Worm (Caenorhabditis elegans) whole organism, L2 larva: ENCODE results near the gene K11D12.13.
A peak's percentile ranks its signal among the peaks of the same experiment; 100 is the strongest.

Experiments used
- C34F6.9 ChIP-seq: fragments of 150-350 bp; optimal IDR thresholded peaks from 2 replicates; lab custom pipeline; 2014; ENCODE audit warnings: missing biosample characterization, missing genetic modification characterization
- F13H6.1 ChIP-seq: sonication (generic microtip); optimal IDR thresholded peaks from 2 replicates; lab custom pipeline; 2016; ENCODE audit warnings: missing genetic modification characterization, missing compliant biosample characterization
- ZK546.5 ChIP-seq: sonication (generic microtip); optimal IDR thresholded peaks from 2 replicates; lab custom pipeline; 2017; ENCODE audit warnings: missing biosample characterization, missing genetic modification characterization
- alr-1 ChIP-seq: fragments of 150-350 bp; optimal IDR thresholded peaks from 2 replicates; lab custom pipeline; 2014; ENCODE audit warnings: missing biosample characterization, missing genetic modification characterization
- ama-1 ChIP-seq: fragments of 150-350 bp; optimal IDR thresholded peaks from 2 replicates; lab custom pipeline; 2018; ENCODE audit warnings: inconsistent platforms
- ceh-82 ChIP-seq: fragments of 150-350 bp; optimal IDR thresholded peaks from 2 replicates; lab custom pipeline; 2014; ENCODE audit warnings: missing biosample characterization, missing genetic modification characterization
- crh-2 ChIP-seq: sonication (generic microtip); optimal IDR thresholded peaks from 2 replicates; lab custom pipeline; 2017; ENCODE audit warnings: missing biosample characterization, missing genetic modification characterization
- egl-27 ChIP-seq: sonication (generic microtip); optimal IDR thresholded peaks from 3 replicates; lab custom pipeline; 2017; ENCODE audit warnings: missing biosample characterization, missing genetic modification reagents, missing genetic modification characterization
- elt-1 ChIP-seq: fragments of 150-350 bp; optimal IDR thresholded peaks from 2 replicates; lab custom pipeline; 2014; ENCODE audit warnings: missing biosample characterization, missing genetic modification characterization
- elt-3 ChIP-seq: sonication (generic microtip); optimal IDR thresholded peaks from 2 replicates; lab custom pipeline; 2017; ENCODE audit warnings: missing biosample characterization, missing genetic modification characterization
- fos-1 ChIP-seq: fragments of 150-350 bp; optimal IDR thresholded peaks from 2 replicates; lab custom pipeline; 2014; ENCODE audit warnings: missing biosample characterization, missing genetic modification characterization
- lin-11 ChIP-seq: fragments of 150-350 bp; sonication (generic microtip); optimal IDR thresholded peaks from 2 replicates; lab custom pipeline; 2014; ENCODE audit warnings: missing biosample characterization, missing genetic modification characterization, inconsistent platforms, mixed read lengths
- lin-13 ChIP-seq: fragments of 150-350 bp; optimal IDR thresholded peaks from 2 replicates; lab custom pipeline; 2014; ENCODE audit warnings: missing biosample characterization, missing genetic modification reagents, missing genetic modification characterization
- lsy-2 ChIP-seq, 2 experiments: fragments of 150-350 bp in 1 of 2; sonication (generic microtip) in 1 of 2; optimal IDR thresholded peaks; 2 replicates each; lab custom pipeline; 2014 to 2017; ENCODE audit warnings: missing biosample characterization in 2 of 2, missing genetic modification characterization in 2 of 2
- mbf-1 ChIP-seq: sonication (generic microtip); optimal IDR thresholded peaks from 2 replicates; lab custom pipeline; 2017; ENCODE audit warnings: missing biosample characterization, missing genetic modification characterization
- mdl-1 ChIP-seq, 2 experiments: fragments of 150-350 bp in 1 of 2; sonication (generic microtip) in 1 of 2; optimal IDR thresholded peaks; 2 replicates each; lab custom pipeline; 2017; ENCODE audit warnings: missing biosample characterization in 2 of 2, missing genetic modification characterization in 2 of 2
- nhr-10 ChIP-seq: sonication (generic microtip); optimal IDR thresholded peaks from 2 replicates; lab custom pipeline; 2017; ENCODE audit warnings: missing biosample characterization, missing genetic modification characterization
- nhr-11 ChIP-seq: fragments of 150-350 bp; optimal IDR thresholded peaks from 2 replicates; lab custom pipeline; 2014; ENCODE audit warnings: missing biosample characterization, missing genetic modification characterization
- nhr-12 ChIP-seq: fragments of 150-350 bp; optimal IDR thresholded peaks from 2 replicates; lab custom pipeline; 2014; ENCODE audit warnings: missing biosample characterization, missing genetic modification characterization
- nhr-129 ChIP-seq: fragments of 150-350 bp; optimal IDR thresholded peaks from 2 replicates; lab custom pipeline; 2014; ENCODE audit warnings: missing biosample characterization, missing genetic modification characterization
- nhr-21 ChIP-seq: fragments of 150-350 bp; optimal IDR thresholded peaks from 2 replicates; lab custom pipeline; 2014; ENCODE audit warnings: missing biosample characterization, missing genetic modification characterization
- nhr-237 ChIP-seq: fragments of 150-350 bp; optimal IDR thresholded peaks from 2 replicates; lab custom pipeline; 2014; ENCODE audit warnings: missing biosample characterization, missing genetic modification characterization
- nhr-25 ChIP-seq: fragments of 150-350 bp; sonication (generic microtip); optimal IDR thresholded peaks from 3 replicates; lab custom pipeline; 2014; ENCODE audit warnings: missing biosample characterization, missing genetic modification characterization
- nhr-77 ChIP-seq: fragments of 150-350 bp; optimal IDR thresholded peaks from 2 replicates; lab custom pipeline; 2014; ENCODE audit warnings: missing biosample characterization, missing genetic modification characterization
- peb-1 ChIP-seq: fragments of 150-350 bp; optimal IDR thresholded peaks from 2 replicates; lab custom pipeline; 2014; ENCODE audit warnings: missing biosample characterization, missing genetic modification characterization
- sem-4 ChIP-seq: fragments of 150-350 bp; optimal IDR thresholded peaks from 2 replicates; lab custom pipeline; 2014; ENCODE audit warnings: missing biosample characterization, missing genetic modification reagents, missing genetic modification characterization
- sma-9 ChIP-seq, 2 experiments: fragments of 150-350 bp in 1 of 2; sonication (generic microtip) in 1 of 2; optimal IDR thresholded peaks; 2 replicates each; lab custom pipeline; 2014 to 2016; ENCODE audit warnings: missing genetic modification characterization in 2 of 2, mild to moderate bottlenecking in 1 of 2, missing biosample characterization in 1 of 2, missing compliant biosample characterization in 1 of 2, missing genetic modification reagents in 1 of 2, moderate library complexity in 1 of 2
- snpc-4 ChIP-seq: fragments of 150-350 bp; optimal IDR thresholded peaks from 2 replicates; lab custom pipeline; 2014; ENCODE audit warnings: missing biosample characterization, missing genetic modification characterization
- unc-39 ChIP-seq: fragments of 150-350 bp; optimal IDR thresholded peaks from 2 replicates; lab custom pipeline; 2014; ENCODE audit warnings: missing biosample characterization, missing genetic modification characterization
- unc-55 ChIP-seq: fragments of 150-350 bp; sonication (generic microtip); optimal IDR thresholded peaks from 3 replicates; lab custom pipeline; 2014; ENCODE audit warnings: missing biosample characterization, missing genetic modification reagents, missing genetic modification characterization
- zag-1 ChIP-seq: fragments of 150-350 bp; optimal IDR thresholded peaks from 2 replicates; lab custom pipeline; 2014; ENCODE audit warnings: missing biosample characterization, missing genetic modification characterization
- ztf-11 ChIP-seq: sonication (generic microtip); optimal IDR thresholded peaks from 2 replicates; lab custom pipeline; 2017; ENCODE audit warnings: missing biosample characterization, missing genetic modification characterization
- ztf-4 ChIP-seq: fragments of 150-350 bp; optimal IDR thresholded peaks from 2 replicates; lab custom pipeline; 2014; ENCODE audit warnings: missing biosample characterization, missing genetic modification characterization

K11D12.13 gene

DNA sequence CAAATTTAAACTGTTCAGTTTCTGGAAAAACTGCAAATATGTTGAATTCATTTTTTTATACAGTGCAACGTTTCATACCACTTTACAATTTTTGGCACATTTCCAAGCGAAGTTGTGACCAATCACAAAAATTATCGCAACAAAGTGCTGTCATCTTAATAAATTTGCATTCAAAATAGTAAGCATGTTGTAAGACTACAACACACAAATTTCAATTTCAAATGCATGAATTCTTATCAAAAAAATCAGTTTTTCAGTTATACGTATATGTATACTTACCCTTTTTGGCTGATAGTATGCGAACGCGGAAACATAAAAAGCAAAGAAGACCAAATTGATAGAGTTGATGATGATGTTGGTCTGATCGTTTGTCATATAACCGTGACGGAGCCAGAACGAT is 3.0 kb upstream of the K11D12.13 start:
- TF ChIP-seq sma-9 (GFP tag; optimal IDR thresholded peaks at IDR 0.05; lab: Kevin White, UChicago) (peak; percentile 29), sma-9 (tag; optimal IDR thresholded peaks at IDR 0.05; lab: Kevin White, UChicago) (no peak), crh-2 (tag; lab: Kevin White, UChicago) (peak; percentile 44), F13H6.1 (tag; lab: Kevin White, UChicago) (peak; percentile 13), fos-1 (peak; percentile 97), ZK546.5 (no peak), zag-1 (tag; lab: Kevin White, UChicago) (no peak)
- TF ChIP-seq, all 48 proteins: peak for 4

DNA sequence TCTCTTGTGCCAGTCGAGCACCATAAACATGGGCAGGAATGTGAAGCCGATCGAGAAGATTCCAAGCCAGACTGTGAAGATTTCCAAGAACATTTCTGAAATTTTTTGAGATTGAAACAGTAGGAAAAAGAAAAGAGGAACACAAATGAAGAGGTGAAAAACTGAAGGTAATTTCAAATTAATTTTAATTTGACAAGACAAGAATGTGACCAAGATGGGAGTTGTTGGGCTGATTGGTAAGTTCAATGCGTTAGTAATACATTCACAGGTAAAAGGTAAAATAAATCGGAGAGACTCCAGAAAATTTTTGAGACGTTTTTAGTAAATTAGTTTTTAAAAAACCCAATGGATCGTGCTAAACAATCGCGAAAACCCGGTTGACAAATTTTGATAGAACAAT is 2.5 kb upstream of the K11D12.13 start, which contains the start of gene swt-7:
Gene swt-7, minus strand, starts transcription at position 101 of the 400 bp plus-strand sequence.
- TF ChIP-seq mbf-1 (tag; lab: Kevin White, UChicago) (no peak), nhr-12 (tag; lab: Kevin White, UChicago) (no peak), C34F6.9 (no peak), unc-39 (tag; lab: Kevin White, UChicago) (no peak), mdl-1 (tag; optimal IDR thresholded peaks at IDR 0.05; lab: Kevin White, UChicago) (no peak), nhr-25 (no peak), nhr-77 (tag; lab: Kevin White, UChicago) (no peak), sem-4 (no peak), fos-1 (no peak), nhr-11 (no peak), elt-3 (tag; lab: Kevin White, UChicago) (no peak), nhr-21 (tag; lab: Kevin White, UChicago) (no peak), egl-27 (tag; lab: Kevin White, UChicago) (no peak), crh-2 (tag; lab: Kevin White, UChicago) (no peak), lin-13 (GFP tag; lab: Kevin White, UChicago) (no peak), lin-11 (tag; lab: Kevin White, UChicago) (no peak), ztf-11 (tag; lab: Kevin White, UChicago) (no peak)
- TF ChIP-seq, all 48 proteins: peak for 0

DNA sequence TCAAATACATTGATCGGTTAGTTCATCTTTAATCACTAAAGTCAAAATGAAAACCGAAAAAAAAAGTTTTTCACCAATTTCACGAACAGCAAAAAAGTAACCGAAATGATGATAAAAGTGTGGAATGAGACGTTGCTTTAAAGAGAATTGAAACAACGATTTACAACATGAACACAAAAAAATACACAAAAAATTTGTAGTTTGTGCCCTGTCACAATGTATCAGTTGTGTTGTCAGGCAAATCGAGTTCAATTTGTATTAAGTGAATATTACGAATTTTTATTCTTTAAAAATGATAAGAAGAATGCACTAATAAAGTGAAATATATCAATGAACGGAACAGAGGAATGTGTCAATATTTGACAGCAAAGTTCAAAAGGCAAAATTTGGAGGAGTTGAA is 1.4 kb upstream of the K11D12.13 start:
- TF ChIP-seq unc-55 (no peak), alr-1 (tag; lab: Kevin White, UChicago) (no peak), snpc-4 (tag; lab: Kevin White, UChicago) (no peak), nhr-237 (tag; lab: Kevin White, UChicago) (no peak), nhr-11 (no peak), crh-2 (tag; lab: Kevin White, UChicago) (no peak), mdl-1 (tag; optimal IDR thresholded peaks at IDR 0.05; lab: Kevin White, UChicago) (no peak), ama-1 (lab: Kevin White, UChicago) (no peak), egl-27 (tag; lab: Kevin White, UChicago) (no peak), sem-4 (no peak), F13H6.1 (tag; lab: Kevin White, UChicago) (no peak), lsy-2 (tag; optimal IDR thresholded peaks at IDR 0.05; lab: Kevin White, UChicago) (no peak), lin-11 (tag; lab: Kevin White, UChicago) (no peak), ztf-4 (no peak), nhr-129 (no peak)

DNA sequence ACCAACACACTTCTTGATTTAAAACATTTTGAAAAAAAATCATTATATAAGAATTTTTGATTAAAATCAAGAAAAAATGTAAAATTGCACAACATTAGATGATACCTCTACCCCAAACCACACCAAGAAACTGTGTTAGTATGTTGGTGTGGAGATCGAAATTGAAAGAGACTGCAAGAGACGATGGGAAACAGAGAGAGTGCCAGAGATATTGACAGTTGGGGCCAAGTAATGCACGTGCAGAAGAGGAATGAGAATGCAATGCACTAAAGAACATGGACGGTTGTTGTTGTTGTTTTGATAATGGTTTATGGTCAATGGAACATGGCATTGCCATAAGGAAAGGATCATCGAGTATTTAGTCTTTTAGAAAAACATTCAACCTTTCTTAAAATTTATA is 1.0 kb upstream of the K11D12.13 start:
- TF ChIP-seq sma-9 (GFP tag; optimal IDR thresholded peaks at IDR 0.05; lab: Kevin White, UChicago) = peak; percentile 66
- no peak for TF ChIP-seq sma-9 (tag; optimal IDR thresholded peaks at IDR 0.05; lab: Kevin White, UChicago)
- TF ChIP-seq nhr-77 (tag; lab: Kevin White, UChicago) = no peak
- TF ChIP-seq lsy-2 (tag; optimal IDR thresholded peaks at IDR 0.05; lab: Kevin White, UChicago) = no peak
- peak; percentile 53 to 62 for TF ChIP-seq mdl-1 (tag; optimal IDR thresholded peaks at IDR 0.05; lab: Kevin White, UChicago)
- TF ChIP-seq F13H6.1 (tag; lab: Kevin White, UChicago) = peak; percentile 15
- peak; percentile 24 for TF ChIP-seq fos-1
- TF ChIP-seq crh-2 (tag; lab: Kevin White, UChicago) = peak; percentile 13
- peak; percentile 72 for TF ChIP-seq nhr-129

DNA sequence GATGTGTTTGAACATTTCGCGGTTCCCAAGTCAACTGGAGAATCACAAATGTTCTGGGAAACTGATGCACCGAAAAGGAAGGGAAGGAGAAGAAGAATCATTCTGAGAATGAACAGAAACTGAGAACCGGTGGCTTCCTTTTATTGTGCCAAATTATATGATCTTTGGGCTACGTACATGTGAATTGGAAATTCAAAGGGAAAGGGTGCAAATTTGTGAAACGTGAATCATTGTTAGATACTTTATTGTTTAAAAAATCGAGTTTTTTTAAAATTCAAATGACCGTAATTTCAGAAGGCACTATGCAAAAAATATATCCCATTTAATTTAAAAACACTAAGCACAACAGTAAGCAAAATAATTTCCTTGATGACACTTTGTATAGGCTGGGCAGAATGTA is 1.9 kb downstream of the K11D12.13 start, which contains the start of gene K11D12.6:
Gene K11D12.6, minus strand, starts transcription at position 101 of the 400 bp plus-strand sequence.
- no peak for TF ChIP-seq nhr-10 (tag; lab: Kevin White, UChicago)
- TF ChIP-seq F13H6.1 (tag; lab: Kevin White, UChicago) = no peak
- no peak for TF ChIP-seq mdl-1 (tag; optimal IDR thresholded peaks at IDR 0.05; lab: Kevin White, UChicago)
- no peak for TF ChIP-seq nhr-11
- no peak for TF ChIP-seq ceh-82 (tag; lab: Kevin White, UChicago)
- no peak for TF ChIP-seq peb-1
- TF ChIP-seq elt-1 (tag; lab: Kevin White, UChicago) = no peak
- TF ChIP-seq unc-39 (tag; lab: Kevin White, UChicago) = no peak
- TF ChIP-seq lsy-2 (tag; optimal IDR thresholded peaks at IDR 0.05; lab: Kevin White, UChicago) = no peak
